Fruit fly (Drosophila melanogaster) whole organism, embryonic: Measurements from ENCODE around the gene CG13002.
A peak's percentile ranks its signal among the peaks of the same experiment; 100 is the strongest.

Source experiments
- CG2712 ChIP-seq: fragments of 200-800 bp; optimal IDR thresholded peaks from 3 replicates; lab custom pipeline; 2019; ENCODE audit warnings: missing biosample characterization, mild to moderate bottlenecking, missing genetic modification characterization, moderate library complexity
- Myb ChIP-seq: fragments of 200-800 bp; sonication (Bioruptor generic); optimal IDR thresholded peaks from 2 replicates; lab custom pipeline; 2016; ENCODE audit warnings: missing biosample characterization, missing genetic modification characterization
- bab2 ChIP-seq: fragments of 200-800 bp; sonication (Bioruptor generic); optimal IDR thresholded peaks from 2 replicates; lab custom pipeline; 2016; ENCODE audit warnings: missing biosample characterization, missing genetic modification characterization

- peak; percentile 2 for TF ChIP-seq bab2 (GFP tag; lab: Kevin White, UChicago)
- no peak for TF ChIP-seq Myb (GFP tag; lab: Kevin White, UChicago)
- peak; percentile 54 for TF ChIP-seq CG2712
Observed at dm6 chrX:16854746-16855145, 34.9 kb upstream of the CG13002 start.
